Fruit fly (Drosophila melanogaster) S2 (cell line): ENCODE results near the gene Pde11.

Experiments
- CG8478 ChIP-seq: fragments of >200 bp; optimal IDR thresholded peaks from 2 replicates; lab custom pipeline; 2018
- CTCF ChIP-seq, 2 experiments: fragments of >200 bp; optimal IDR thresholded peaks; 2 replicates each; lab custom pipeline; 2018

dm6 chr2L:18513402-18513801, 76.7 kb downstream of the Pde11 start:
- TF ChIP-seq CTCF (optimal IDR thresholded peaks at IDR 0.05; lab: Kevin White, UChicago) (peak in 1 of 2 experiments; percentile 33), CG8478 (lab: Kevin White, UChicago) (no peak)
